Worm (Caenorhabditis elegans): ENCODE results near the gene dnj-23.

dnj-23 gene

ce11 chrII:9099017-9099416, 9.4 kb downstream of the dnj-23 start, which contains the start of gene T24H10.1 (continued):
- TF ChIP-seq mes-4 (tag; optimal IDR thresholded peaks at IDR 0.05) (no peak), tbp1 (GFP tag; optimal IDR thresholded peaks at IDR 0.05) (peak; percentile 31), C17E4.6 (GFP tag; IDR thresholded peaks at IDR 0.05) (no peak), nfyb-1 (GFP tag; IDR thresholded peaks at IDR 0.05) (peak; percentile 64; the same call in 1 of the 2 replicates), F23B12.7 (tag; optimal IDR thresholded peaks at IDR 0.05; ENCODE audit: insufficient read depth) (peak; percentile 13), zim-3 (tag; optimal IDR thresholded peaks at IDR 0.05) (no peak), Y56A3A.18 (GFP tag; IDR thresholded peaks at IDR 0.05) (peak; percentile 61; the same call in 1 of the 2 replicates), madf-8 (GFP tag; conservative IDR thresholded peaks at IDR 0.05) (0 out of 2 replicates have a peak, but pooled peaks have one; percentile 16), lin-40 (tag; optimal IDR thresholded peaks at IDR 0.05) (peak; percentile 78), ZK185.1 (tag; optimal IDR thresholded peaks at IDR 0.05; ENCODE audit: poor library complexity, severe bottlenecking) (peak; percentile 68), K11D2.4 (GFP tag; IDR thresholded peaks at IDR 0.05) (0 out of 2 replicates have a peak, but pooled peaks have one; percentile 14), unc-130 (GFP tag; optimal IDR thresholded peaks at IDR 0.05) (no peak), egl-18 (GFP tag; IDR thresholded peaks at IDR 0.05) (no peak), F22D6.2 (tag; optimal IDR thresholded peaks at IDR 0.05) (no peak), him-1 (tag; optimal IDR thresholded peaks at IDR 0.05) (peak; percentile 34), mcd-1 (GFP tag; IDR thresholded peaks at IDR 0.05) (peak; percentile 84), aptf-3 (GFP tag; IDR thresholded peaks at IDR 0.05) (no peak), T26A5.8 (tag; optimal IDR thresholded peaks at IDR 0.05) (no peak), nhr-80 (tag; optimal IDR thresholded peaks at IDR 0.05) (peak; percentile 26), ets-4 (GFP tag; optimal IDR thresholded peaks at IDR 0.05) (no peak), ceh-100 (GFP tag; IDR thresholded peaks at IDR 0.05) (0 out of 2 replicates have a peak, but pooled peaks have one; percentile 36), lsl-1 (GFP tag; optimal IDR thresholded peaks at IDR 0.05) (peak; percentile 57), B0261.1 (tag; optimal IDR thresholded peaks at IDR 0.05) (no peak), rcor-1 (GFP tag; IDR thresholded peaks at IDR 0.05) (peak; percentile 21; the same call in 1 of the 2 replicates), Y95B8A.8 (GFP tag; IDR thresholded peaks at IDR 0.05) (no peak), ztf-18 (tag; optimal IDR thresholded peaks at IDR 0.05) (peak; percentile 97), tlf-1 (GFP tag; optimal IDR thresholded peaks at IDR 0.05) (peak; percentile 19), lin-26 (GFP tag; IDR thresholded peaks at IDR 0.05) (no peak), egrh-3 (GFP tag; IDR thresholded peaks at IDR 0.05) (no peak), ekl-4 (GFP tag; IDR thresholded peaks at IDR 0.05) (peak; percentile 80), lin-35 (GFP tag; optimal IDR thresholded peaks at IDR 0.05) (peak in 1 of 3 experiments; percentile 67), athp-1 (tag; optimal IDR thresholded peaks at IDR 0.05) (no peak), let-526 (GFP tag; IDR thresholded peaks at IDR 0.05) (no peak), B0035.1 (tag; optimal IDR thresholded peaks at IDR 0.05) (no peak), B0336.3 (GFP tag; IDR thresholded peaks at IDR 0.05) (peak; percentile 77), dox-1 (GFP tag; IDR thresholded peaks at IDR 0.05) (peak; percentile 78), F33H1.4 (GFP tag; IDR thresholded peaks at IDR 0.05) (peak; percentile 68), nfya-2 (GFP tag; IDR thresholded peaks at IDR 0.05) (no peak), F57C9.4 (tag; optimal IDR thresholded peaks at IDR 0.05) (no peak)

ce11 chrII:9098505-9098904, 9.9 kb downstream of the dnj-23 start, which contains the start of gene clh-5:
clh-5 (minus strand) TSS chrII:9098605.
- TF ChIP-seq F39B2.1 (GFP tag; IDR thresholded peaks at IDR 0.05) (no peak), mes-4 (tag; optimal IDR thresholded peaks at IDR 0.05) (no peak), attf-6 (GFP tag; IDR thresholded peaks at IDR 0.05) (no peak), hlh-12 (tag; optimal IDR thresholded peaks at IDR 0.05) (no peak), ceh-40 (GFP tag; IDR thresholded peaks at IDR 0.05) (no peak), hmg-1.2 (GFP tag; IDR thresholded peaks at IDR 0.05) (no peak), pbrm-1 (GFP tag; IDR thresholded peaks at IDR 0.05) (no peak), F57A8.1 (GFP tag; optimal IDR thresholded peaks at IDR 0.05) (no peak), mel-28 (tag; optimal IDR thresholded peaks at IDR 0.05; ENCODE audit: borderline replicate concordance) (no peak), tbx-9 (tag; optimal IDR thresholded peaks at IDR 0.05; ENCODE audit: borderline replicate concordance) (no peak), nhr-90 (tag; optimal IDR thresholded peaks at IDR 0.05) (no peak), nfya-2 (GFP tag; IDR thresholded peaks at IDR 0.05) (no peak), madf-3 (GFP tag; IDR thresholded peaks at IDR 0.05) (no peak), Y56A3A.18 (GFP tag; IDR thresholded peaks at IDR 0.05) (no peak)
